Fruit fly (Drosophila melanogaster) Kc167 (cell line): ENCODE measurements around the gene PNKP.

Experiments used
- Myc ChIP-seq: fragments of >200 bp; optimal IDR thresholded peaks from 2 replicates; lab custom pipeline; 2017; ENCODE audit warnings: missing external identifiers
- Sin3A ChIP-seq: fragments of >200 bp; optimal IDR thresholded peaks from 2 replicates; lab custom pipeline; 2018; ENCODE audit warnings: missing external identifiers
- h ChIP-seq: fragments of >200 bp; optimal IDR thresholded peaks from 3 replicates; lab custom pipeline; 2018; ENCODE audit warnings: missing external identifiers
- insv ChIP-seq: fragments of >200 bp; optimal IDR thresholded peaks from 3 replicates; lab custom pipeline; 2018; ENCODE audit warnings: missing external identifiers
- psq ChIP-seq: fragments of >200 bp; optimal IDR thresholded peaks from 2 replicates; lab custom pipeline; 2017; ENCODE audit warnings: missing external identifiers
- ttk ChIP-seq: sonication (Bioruptor generic); optimal IDR thresholded peaks from 2 replicates; lab custom pipeline; 2017; ENCODE audit warnings: missing external identifiers

Gene PNKP

DNA sequence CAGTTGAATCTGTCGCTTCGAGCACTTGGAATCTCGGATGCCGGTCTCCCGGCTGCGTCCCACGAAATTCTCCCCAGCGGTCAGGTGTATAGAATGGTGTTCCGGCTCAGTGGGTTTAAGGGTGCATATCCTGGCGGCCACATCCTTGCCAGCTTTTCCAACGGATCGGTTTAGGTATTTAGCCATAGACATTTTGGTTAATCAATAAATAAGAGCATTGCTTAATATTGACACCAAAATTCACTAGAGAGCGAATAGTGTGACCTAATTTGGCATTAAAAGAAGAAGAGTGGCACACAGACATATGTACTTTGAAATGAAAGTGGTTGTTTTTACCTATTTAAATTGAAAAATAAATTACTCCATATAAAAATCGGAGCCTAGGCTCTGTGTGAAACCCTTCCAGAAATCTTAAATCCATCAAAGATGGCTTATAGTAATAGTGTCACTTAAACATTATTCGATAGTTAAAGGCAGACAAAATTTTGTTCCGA lies at the start of gene PNKP, which contains the start of gene COX7AL:
PNKP (minus strand) TSS at position 266 of the 494 bp plus-strand sequence.
COX7AL (plus strand) TSS at position 419 of the 494 bp plus-strand sequence.
- no peak for TF ChIP-seq insv (lab: Kevin White, UChicago)
- no peak for TF ChIP-seq h (lab: Kevin White, UChicago)
- no peak for TF ChIP-seq Sin3A (lab: Kevin White, UChicago)
- no peak for TF ChIP-seq Myc (lab: Kevin White, UChicago)
- no peak for TF ChIP-seq ttk (lab: Kevin White, UChicago)
- TF ChIP-seq psq: no peak

dm6 chr3R:8389636-8390035 lies 46.3 kb upstream of the PNKP start:
- TF ChIP-seq Sin3A (lab: Kevin White, UChicago) (no peak), psq (no peak), insv (lab: Kevin White, UChicago) (no peak), ttk (lab: Kevin White, UChicago) (no peak), Myc (lab: Kevin White, UChicago) (no peak), h (lab: Kevin White, UChicago) (no peak)

- TF ChIP-seq insv (lab: Kevin White, UChicago) (no peak), h (lab: Kevin White, UChicago) (no peak), psq (no peak), Myc (lab: Kevin White, UChicago) (no peak), ttk (lab: Kevin White, UChicago) (no peak), Sin3A (lab: Kevin White, UChicago) (no peak)
Observed at dm6 chr3R:8368553-8368952, 25.2 kb upstream of the PNKP start.

- TF ChIP-seq Sin3A (lab: Kevin White, UChicago) (no peak), Myc (lab: Kevin White, UChicago) (no peak), h (lab: Kevin White, UChicago) (no peak), psq (no peak), ttk (lab: Kevin White, UChicago) (no peak), insv (lab: Kevin White, UChicago) (no peak)
Observed at dm6 chr3R:8362259-8362876, 19.1 kb upstream of the PNKP start, which contains the start of the genes Veneno and CG7963. TSS of gene Veneno (minus strand) at chr3R:8362554. TSS of gene CG7963 (plus strand) at chr3R:8362826.

- no peak for TF ChIP-seq h (lab: Kevin White, UChicago)
Observed at dm6 chr3R:8358004-8358403, 14.7 kb upstream of the PNKP start.

- TF ChIP-seq Myc (lab: Kevin White, UChicago): no peak
- no peak for TF ChIP-seq psq
- TF ChIP-seq h (lab: Kevin White, UChicago): no peak
- no peak for TF ChIP-seq insv (lab: Kevin White, UChicago)
- no peak for TF ChIP-seq ttk (lab: Kevin White, UChicago)
- no peak for TF ChIP-seq Sin3A (lab: Kevin White, UChicago)
Observed at dm6 chr3R:8357372-8357992, 14.2 kb upstream of the PNKP start.

dm6 chr3R:8356626-8357290 lies 13.4 kb upstream of the PNKP start, which contains the start of gene stck:
TSS of gene stck (plus strand) at chr3R:8356978.
- TF ChIP-seq h (lab: Kevin White, UChicago) (no peak), ttk (lab: Kevin White, UChicago) (no peak), Sin3A (lab: Kevin White, UChicago) (no peak), psq (no peak), insv (lab: Kevin White, UChicago) (no peak), Myc (lab: Kevin White, UChicago) (no peak)

- TF ChIP-seq psq (no peak), Myc (lab: Kevin White, UChicago) (no peak), ttk (lab: Kevin White, UChicago) (no peak), insv (lab: Kevin White, UChicago) (no peak), Sin3A (lab: Kevin White, UChicago) (no peak), h (lab: Kevin White, UChicago) (no peak)
Observed at dm6 chr3R:8355579-8355978, 12.3 kb upstream of the PNKP start.

DNA sequence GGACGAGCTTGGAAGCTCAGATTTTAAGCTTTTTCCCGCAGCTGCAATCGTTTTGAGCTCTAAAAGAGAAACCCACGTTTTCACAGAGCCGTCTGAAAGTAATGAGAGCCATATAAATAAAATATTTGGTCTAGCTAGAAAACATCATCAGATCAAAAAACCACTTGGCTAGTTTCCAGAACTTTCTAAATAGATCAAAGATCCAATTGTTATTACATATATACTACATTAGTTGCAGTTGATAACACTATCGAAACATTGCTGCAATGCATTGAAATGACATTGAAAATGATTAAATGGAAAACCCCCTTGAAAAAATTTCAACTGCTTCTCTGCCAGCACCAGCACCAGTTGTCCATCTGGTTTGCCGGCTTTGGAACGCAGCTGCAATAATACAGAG lies 11.7 kb upstream of the PNKP start:
- TF ChIP-seq Myc (lab: Kevin White, UChicago): no peak
- no peak for TF ChIP-seq ttk (lab: Kevin White, UChicago)
- no peak for TF ChIP-seq insv (lab: Kevin White, UChicago)
- no peak for TF ChIP-seq Sin3A (lab: Kevin White, UChicago)
- no peak for TF ChIP-seq psq
- no peak for TF ChIP-seq h (lab: Kevin White, UChicago)

DNA sequence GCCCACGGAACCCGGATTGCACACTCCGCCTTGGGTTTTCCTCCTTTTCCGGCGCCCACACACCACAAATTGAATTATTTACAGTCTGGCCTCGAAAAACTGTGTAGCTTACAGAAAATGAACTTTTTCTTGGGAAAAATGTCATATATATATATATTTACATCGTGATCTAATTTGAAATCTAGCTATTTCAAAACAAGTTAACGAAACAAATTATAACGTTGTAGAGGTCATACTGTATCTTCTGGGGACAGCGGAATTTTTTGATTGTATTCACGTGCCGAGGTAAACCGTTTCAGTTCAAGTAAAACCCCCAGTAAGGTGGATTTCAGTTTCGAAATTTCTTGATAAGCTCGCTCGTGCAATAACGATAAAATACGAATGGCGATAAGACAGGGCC lies 11.1 kb upstream of the PNKP start:
- TF ChIP-seq h (lab: Kevin White, UChicago): no peak
- TF ChIP-seq psq: no peak
- no peak for TF ChIP-seq ttk (lab: Kevin White, UChicago)
- TF ChIP-seq insv (lab: Kevin White, UChicago): no peak
- no peak for TF ChIP-seq Myc (lab: Kevin White, UChicago)
- TF ChIP-seq Sin3A (lab: Kevin White, UChicago): no peak

dm6 chr3R:8353994-8354393 lies 10.7 kb upstream of the PNKP start:
- no peak for TF ChIP-seq Sin3A (lab: Kevin White, UChicago)
- no peak for TF ChIP-seq ttk (lab: Kevin White, UChicago)
- TF ChIP-seq Myc (lab: Kevin White, UChicago): no peak
- no peak for TF ChIP-seq h (lab: Kevin White, UChicago)
